Worm (Caenorhabditis elegans): Measurements from ENCODE around the gene F14B8.5.

- TF ChIP-seq snpc-4 (tag; optimal IDR thresholded peaks at IDR 0.05) (no peak), tbx-2 (tag; optimal IDR thresholded peaks at IDR 0.05) (no peak)
Measured at ce11 chrX:6899848-6900247, 28.7 kb downstream of the F14B8.5 start, which contains the start of gene F14B8.4.
